Worm (Caenorhabditis elegans) whole organism, young adult: ENCODE results near the gene dpm-3.

Experiments
- Y95B8A.8 ChIP-seq: fragments of 200-800 bp; sonication (Bioruptor generic); IDR thresholded peaks from 2 replicates; pipeline ENCODE4 v1.3.6; 2022; ENCODE audit warnings: missing genetic modification reagents, missing genetic modification characterization, missing compliant biosample characterization
- lin-26 ChIP-seq: fragments of 200-800 bp; sonication (Bioruptor generic); IDR thresholded peaks from 2 replicates; pipeline ENCODE4 v1.3.6; 2022; ENCODE audit warnings: missing genetic modification reagents, missing genetic modification characterization, missing compliant biosample characterization
- pbrm-1 ChIP-seq: fragments of 200-800 bp; sonication (Bioruptor generic); IDR thresholded peaks from 2 replicates; pipeline ENCODE4 v1.3.6; 2022; ENCODE audit warnings: missing genetic modification reagents, missing genetic modification characterization, missing compliant biosample characterization
- rpc-1 ChIP-seq, 2 experiments: fragments of 150-350 bp in 1 of 2; sonication (generic microtip) in 1 of 2; optimal IDR thresholded peaks; 2 replicates each; lab custom pipeline; 2014 to 2018; ENCODE audit warnings: missing biosample characterization in 1 of 2, missing genetic modification characterization in 1 of 2, missing genetic modification reagents in 1 of 2, missing genotype in 1 of 2
- snpc-3.4 ChIP-seq: sonication (generic microtip); optimal IDR thresholded peaks from 2 replicates; lab custom pipeline; 2017; ENCODE audit warnings: missing genetic modification characterization, mild to moderate bottlenecking, missing compliant biosample characterization, antibody characterized with exemption, moderate library complexity, missing genotype, missing genetic modification reagents
- snpc-4 ChIP-seq, 5 experiments: fragments of 150-350 bp in 1 of 5; sonication (generic microtip) in 4 of 5; optimal IDR thresholded peaks; 2 replicates each; lab custom pipeline; 2014 to 2018; ENCODE audit warnings: missing genetic modification characterization in 5 of 5, missing biosample characterization in 3 of 5, antibody characterized with exemption in 2 of 5, mild to moderate bottlenecking in 2 of 5, missing compliant biosample characterization in 2 of 5, missing genotype in 2 of 5, moderate library complexity in 2 of 5, missing genetic modification reagents in 1 of 5
- unc-62 ChIP-seq: fragments of 150-350 bp; optimal IDR thresholded peaks from 2 replicates; lab custom pipeline; 2014; ENCODE audit warnings: missing biosample characterization, missing genetic modification reagents, missing genetic modification characterization
- xnd-1 ChIP-seq: sonication (generic microtip); optimal IDR thresholded peaks from 2 replicates; lab custom pipeline; 2016; ENCODE audit warnings: missing genotype, missing genetic modification reagents, missing genetic modification characterization, missing compliant biosample characterization

DNA sequence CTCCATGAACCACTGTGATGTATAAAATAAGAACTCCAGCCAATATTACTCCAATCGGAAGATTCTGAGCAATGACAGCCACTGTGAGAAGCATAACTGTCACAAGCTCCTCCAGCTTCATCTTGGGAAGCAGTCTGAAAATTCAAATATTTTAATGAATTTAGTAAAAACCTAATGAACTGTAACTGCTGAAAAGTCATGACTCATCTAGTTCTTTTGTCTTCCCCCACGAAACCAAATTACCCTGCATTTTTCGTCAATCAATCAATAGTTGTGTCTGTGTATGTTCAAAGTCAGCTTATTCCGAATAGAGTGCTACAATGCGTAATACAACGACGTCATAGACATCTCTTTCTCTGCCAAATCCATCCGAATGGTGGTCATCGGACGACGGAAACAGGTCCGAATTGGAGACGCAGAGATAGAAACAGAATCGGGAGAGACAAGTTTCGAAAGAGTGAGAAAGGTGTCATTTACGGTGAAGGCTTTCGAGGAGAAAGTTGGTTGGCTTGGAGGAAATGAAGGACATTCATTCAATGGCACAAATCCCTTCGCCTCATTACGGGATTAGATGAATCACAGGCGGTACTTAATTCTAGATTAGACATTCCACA is 5.4 kb downstream of the dpm-3 start:
- no peak for TF ChIP-seq rpc-1 (optimal IDR thresholded peaks at IDR 0.05; lab: Kevin White, UChicago)
- no peak for TF ChIP-seq rpc-1 (tag; optimal IDR thresholded peaks at IDR 0.05; lab: Kevin White, UChicago)
- no peak for TF ChIP-seq lin-26 (GFP tag; lab: Robert Waterston, UW)
- no peak for TF ChIP-seq pbrm-1
- TF ChIP-seq xnd-1 (tag; lab: Kevin White, UChicago) = no peak
- no peak for TF ChIP-seq snpc-3.4 (tag; lab: Kevin White, UChicago)
- TF ChIP-seq Y95B8A.8 (GFP tag; lab: Robert Waterston, UW) = no peak
- no peak for TF ChIP-seq unc-62 (GFP tag; lab: Kevin White, UChicago)
- no peak for TF ChIP-seq snpc-4 (GFP tag; optimal IDR thresholded peaks at IDR 0.05; lab: Kevin White, UChicago)
- TF ChIP-seq snpc-4 (tag; optimal IDR thresholded peaks at IDR 0.05; lab: Kevin White, UChicago) = no peak
